Worm (Caenorhabditis elegans): Measurements from ENCODE around the gene irld-28.

DNA sequence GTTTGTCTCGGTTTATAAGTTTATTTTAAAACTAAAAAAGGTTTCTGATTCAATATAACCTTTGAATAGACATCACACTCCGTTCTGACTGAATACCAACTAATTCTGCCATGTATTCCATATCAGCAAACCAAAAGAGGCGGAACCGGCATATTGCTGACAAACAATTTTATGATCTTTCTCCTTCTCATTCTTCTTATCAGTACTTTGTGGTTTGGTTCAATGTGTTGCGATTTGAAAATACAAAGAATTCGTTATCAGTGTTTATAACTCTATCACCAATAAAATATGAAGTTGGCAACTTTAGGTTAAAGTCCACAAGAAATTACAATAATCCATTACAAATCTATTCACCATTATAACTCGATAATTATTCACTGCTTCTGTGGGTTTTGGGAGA lies 11.8 kb downstream of the irld-28 start:
- TF ChIP-seq tab-1 (GFP tag; IDR thresholded peaks at IDR 0.05) (no peak), med-1 (GFP tag; optimal IDR thresholded peaks at IDR 0.05; ENCODE audit: insufficient read depth) (no peak), ztf-29 (GFP tag; IDR thresholded peaks at IDR 0.05) (no peak), flt-1 (GFP tag; IDR thresholded peaks at IDR 0.05) (no peak)

Data from whole organism, midembryonic.